Fruit fly (Drosophila melanogaster) S2 (cell line): ENCODE results near the gene CG45066.

ENCODE experiments used
- CG8478 ChIP-seq: fragments of >200 bp; optimal IDR thresholded peaks from 2 replicates; lab custom pipeline; 2018
- CTCF ChIP-seq, 2 experiments: fragments of >200 bp; optimal IDR thresholded peaks; 2 replicates each; lab custom pipeline; 2018

DNA sequence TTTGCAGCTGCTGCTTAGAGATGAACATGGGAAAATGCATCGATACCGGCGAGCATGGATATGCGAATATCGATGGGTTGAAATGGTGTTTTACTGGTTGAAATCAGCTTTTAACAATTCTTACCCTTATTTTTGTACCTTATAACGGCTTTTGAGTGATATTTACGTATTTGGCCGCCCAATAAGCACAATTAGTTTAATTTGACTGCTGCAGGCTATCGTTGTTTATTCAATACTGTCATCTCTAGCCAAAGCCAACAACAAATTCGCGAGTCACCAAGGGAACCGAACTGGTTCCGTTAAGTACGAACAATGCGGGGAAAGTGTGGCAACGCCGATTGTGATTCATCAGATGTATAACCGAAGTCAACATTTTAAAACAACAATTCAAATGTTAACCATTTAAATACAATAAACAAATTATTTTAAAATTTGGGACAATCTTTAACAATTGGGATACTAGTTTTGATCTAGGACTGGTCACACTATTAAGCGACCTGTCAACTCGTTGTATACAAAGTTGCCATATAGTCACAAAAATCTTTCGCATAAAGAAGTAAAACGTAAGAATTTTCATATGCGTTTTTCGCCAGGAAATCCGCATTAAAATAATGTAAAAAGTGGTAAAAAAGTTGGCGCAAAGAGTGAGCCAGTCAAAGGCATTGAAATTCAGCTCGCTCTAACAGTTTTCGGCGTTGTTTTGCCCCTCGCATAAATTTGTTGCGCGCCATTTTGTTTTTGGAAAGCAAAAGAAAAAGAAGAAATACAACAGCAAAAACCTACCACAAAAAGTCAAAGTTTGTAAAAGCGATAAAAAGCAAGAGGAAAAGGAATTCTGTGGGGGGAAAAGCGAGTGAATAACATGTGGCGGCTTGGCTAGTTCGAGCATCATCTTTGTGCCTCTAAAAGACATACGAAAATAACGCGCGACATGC lies 37.4 kb upstream of the CG45066 start, which contains the start of the genes Usp5 and BtbVII:
- TF ChIP-seq CTCF (optimal IDR thresholded peaks at IDR 0.05; lab: Kevin White, UChicago) (no peak), CG8478 (lab: Kevin White, UChicago) (no peak)
